Worm (Caenorhabditis elegans) whole organism, young adult: ENCODE measurements around the gene chd-3.

Source experiments
- C17E4.6 ChIP-seq: fragments of 200-800 bp; sonication (Bioruptor generic); IDR thresholded peaks from 2 replicates; pipeline ENCODE4 v1.3.6; 2022; ENCODE audit warnings: missing genetic modification reagents, missing genetic modification characterization, missing compliant biosample characterization
- D2030.7 ChIP-seq: fragments of 200-800 bp; sonication (Bioruptor generic); IDR thresholded peaks from 2 replicates; pipeline ENCODE4 v1.3.6; 2022; ENCODE audit warnings: missing genetic modification reagents, missing genetic modification characterization, missing compliant biosample characterization
- F22D6.2 ChIP-seq: sonication (generic microtip); optimal IDR thresholded peaks from 2 replicates; lab custom pipeline; 2016; ENCODE audit warnings: mild to moderate bottlenecking, missing genetic modification characterization, missing compliant biosample characterization
- F23B12.7 ChIP-seq: sonication (generic microtip); optimal IDR thresholded peaks from 2 replicates; lab custom pipeline; 2017; ENCODE audit warnings: missing genetic modification characterization, mild to moderate bottlenecking, missing compliant biosample characterization, antibody characterized with exemption, moderate library complexity; ENCODE audit not compliant: insufficient read depth
- F39B2.1 ChIP-seq: fragments of 200-800 bp; sonication (Bioruptor generic); IDR thresholded peaks from 2 replicates; pipeline ENCODE4 v1.3.6; 2022; ENCODE audit warnings: missing genetic modification reagents, missing genetic modification characterization, missing compliant biosample characterization
- F49E8.2 ChIP-seq: sonication (generic microtip); optimal IDR thresholded peaks from 3 replicates; lab custom pipeline; 2017; ENCODE audit warnings: missing genetic modification characterization, mild to moderate bottlenecking, missing compliant biosample characterization, antibody characterized with exemption, moderate library complexity; ENCODE audit not compliant: insufficient read depth
- K12H6.12 ChIP-seq: fragments of 200-800 bp; sonication (Bioruptor generic); optimal IDR thresholded peaks from 2 replicates; lab custom pipeline; 2018; ENCODE audit warnings: mild to moderate bottlenecking, missing genetic modification characterization, missing compliant biosample characterization
- Y95B8A.8 ChIP-seq: fragments of 200-800 bp; sonication (Bioruptor generic); IDR thresholded peaks from 2 replicates; pipeline ENCODE4 v1.3.6; 2022; ENCODE audit warnings: missing genetic modification reagents, missing genetic modification characterization, missing compliant biosample characterization
- ZK185.1 ChIP-seq: sonication (generic microtip); optimal IDR thresholded peaks from 2 replicates; lab custom pipeline; 2016; ENCODE audit warnings: mild to moderate bottlenecking, missing genetic modification characterization, missing compliant biosample characterization; ENCODE audit not compliant: poor library complexity, severe bottlenecking
- akir-1 ChIP-seq: fragments of 200-800 bp; sonication (Bioruptor generic); optimal IDR thresholded peaks from 2 replicates; lab custom pipeline; 2018; ENCODE audit warnings: mild to moderate bottlenecking, missing genetic modification characterization, moderate library complexity, missing compliant biosample characterization
- aptf-2 ChIP-seq: fragments of 200-800 bp; sonication (Bioruptor generic); conservative IDR thresholded peaks from 2 replicates; pipeline ENCODE4 v1.3.6; 2022; ENCODE audit warnings: missing genetic modification reagents, missing genetic modification characterization, missing compliant biosample characterization
- aptf-3 ChIP-seq: fragments of 200-800 bp; sonication (Bioruptor generic); IDR thresholded peaks from 2 replicates; pipeline ENCODE4 v1.3.6; 2022; ENCODE audit warnings: missing genetic modification characterization, missing compliant biosample characterization
- cebp-1 ChIP-seq, 2 experiments: fragments of 200-800 bp in 1 of 2; sonication (Bioruptor generic) in 1 of 2; sonication (generic microtip) in 1 of 2; IDR thresholded peaks in 1 of 2; optimal IDR thresholded peaks in 1 of 2; 2 replicates each; pipeline versions ENCODE4 v1.3.6 to Lab custom; 2017 to 2022; ENCODE audit warnings: missing compliant biosample characterization in 2 of 2, missing genetic modification characterization in 2 of 2, mild to moderate bottlenecking in 1 of 2, missing genetic modification reagents in 1 of 2, moderate library complexity in 1 of 2
- ceh-100 ChIP-seq: fragments of 200-800 bp; sonication (Bioruptor generic); IDR thresholded peaks from 2 replicates; pipeline ENCODE4 v1.3.6; 2022; ENCODE audit warnings: missing genetic modification reagents, missing genetic modification characterization, missing compliant biosample characterization
- ceh-58 ChIP-seq: fragments of 200-800 bp; sonication (Bioruptor generic); IDR thresholded peaks from 2 replicates; pipeline ENCODE4 v1.3.6; 2022; ENCODE audit warnings: missing genetic modification characterization, missing compliant biosample characterization
- ceh-79 ChIP-seq: sonication (generic microtip); optimal IDR thresholded peaks from 2 replicates; lab custom pipeline; 2017; ENCODE audit warnings: mild to moderate bottlenecking, missing genetic modification characterization, missing compliant biosample characterization
- ceh-91 ChIP-seq: fragments of 200-800 bp; sonication (Bioruptor generic); IDR thresholded peaks from 2 replicates; pipeline ENCODE4 v1.3.6; 2022; ENCODE audit warnings: missing genetic modification reagents, missing genetic modification characterization, missing compliant biosample characterization
- efl-1 ChIP-seq: fragments of 150-350 bp; optimal IDR thresholded peaks from 2 replicates; lab custom pipeline; 2014; ENCODE audit warnings: missing biosample characterization, missing genetic modification reagents, missing genetic modification characterization
- him-1 ChIP-seq: sonication (generic microtip); optimal IDR thresholded peaks from 2 replicates; lab custom pipeline; 2016; ENCODE audit warnings: missing genotype, missing genetic modification reagents, missing genetic modification characterization, missing compliant biosample characterization
- hlh-12 ChIP-seq: sonication (generic microtip); optimal IDR thresholded peaks from 2 replicates; lab custom pipeline; 2016; ENCODE audit warnings: missing genetic modification characterization, missing compliant biosample characterization
- hrde-1 ChIP-seq: sonication (generic microtip); optimal IDR thresholded peaks from 2 replicates; lab custom pipeline; 2016; ENCODE audit warnings: missing genetic modification characterization, mild to moderate bottlenecking, missing compliant biosample characterization, moderate library complexity, missing genotype, missing genetic modification reagents, borderline replicate concordance
- lag-1 ChIP-seq: fragments of 200-800 bp; sonication (Bioruptor generic); IDR thresholded peaks from 2 replicates; pipeline ENCODE4 v1.3.6; 2022; ENCODE audit warnings: missing genetic modification reagents, missing genetic modification characterization, missing compliant biosample characterization
- let-526 ChIP-seq: fragments of 200-800 bp; sonication (Bioruptor generic); IDR thresholded peaks from 2 replicates; pipeline ENCODE4 v1.3.6; 2022; ENCODE audit warnings: missing genetic modification reagents, missing genetic modification characterization, missing compliant biosample characterization
- lsl-1 ChIP-seq: fragments of 200-800 bp; sonication (Bioruptor generic); optimal IDR thresholded peaks from 2 replicates; lab custom pipeline; 2018; ENCODE audit warnings: mild to moderate bottlenecking, missing genetic modification characterization, moderate library complexity, missing compliant biosample characterization
- lsy-27 ChIP-seq: sonication (generic microtip); optimal IDR thresholded peaks from 2 replicates; lab custom pipeline; 2017; ENCODE audit warnings: missing genetic modification characterization, mild to moderate bottlenecking, missing compliant biosample characterization, antibody characterized with exemption, missing genotype, borderline replicate concordance; ENCODE audit not compliant: insufficient read depth
- madf-10 ChIP-seq: sonication (generic microtip); optimal IDR thresholded peaks from 2 replicates; lab custom pipeline; 2016; ENCODE audit warnings: mild to moderate bottlenecking, missing genetic modification characterization, missing compliant biosample characterization
- madf-8 ChIP-seq: fragments of 200-800 bp; sonication (Bioruptor generic); conservative IDR thresholded peaks from 2 replicates; pipeline ENCODE4 v1.3.6; 2022; ENCODE audit warnings: missing genetic modification reagents, missing genetic modification characterization, missing compliant biosample characterization
- mxl-1 ChIP-seq: sonication (generic microtip); optimal IDR thresholded peaks from 2 replicates; lab custom pipeline; 2016; ENCODE audit warnings: missing genetic modification characterization, missing compliant biosample characterization
- nfya-1 ChIP-seq: sonication (generic microtip); optimal IDR thresholded peaks from 2 replicates; lab custom pipeline; 2017; ENCODE audit warnings: antibody characterized with exemption, missing compliant biosample characterization, missing genetic modification characterization, borderline replicate concordance; ENCODE audit not compliant: insufficient read depth
- nfya-2 ChIP-seq: fragments of 200-800 bp; sonication (Bioruptor generic); IDR thresholded peaks from 2 replicates; pipeline ENCODE4 v1.3.6; 2022; ENCODE audit warnings: missing genetic modification reagents, missing genetic modification characterization, missing compliant biosample characterization
- nfyb-1 ChIP-seq: fragments of 200-800 bp; sonication (Bioruptor generic); IDR thresholded peaks from 2 replicates; pipeline ENCODE4 v1.3.6; 2022; ENCODE audit warnings: missing genetic modification reagents, missing genetic modification characterization, missing compliant biosample characterization
- nhr-80 ChIP-seq: sonication (generic microtip); optimal IDR thresholded peaks from 2 replicates; lab custom pipeline; 2016; ENCODE audit warnings: missing genetic modification characterization, missing compliant biosample characterization
- pha-4 ChIP-seq: fragments of 150-350 bp; sonication (generic microtip); optimal IDR thresholded peaks from 2 replicates; lab custom pipeline; 2014; ENCODE audit warnings: missing biosample characterization, missing genetic modification reagents, missing genetic modification characterization
- rcor-1 ChIP-seq: fragments of 200-800 bp; sonication (Bioruptor generic); IDR thresholded peaks from 2 replicates; pipeline ENCODE4 v1.3.6; 2022; ENCODE audit warnings: missing genetic modification reagents, missing genetic modification characterization, missing compliant biosample characterization
- rec-8 ChIP-seq, 2 experiments: sonication (generic microtip); optimal IDR thresholded peaks; 2 replicates each; lab custom pipeline; 2016; ENCODE audit warnings: mild to moderate bottlenecking in 2 of 2, missing genetic modification characterization in 2 of 2, missing genetic modification reagents in 2 of 2, missing genotype in 2 of 2, missing biosample characterization in 1 of 2, missing compliant biosample characterization in 1 of 2, moderate library complexity in 1 of 2
- snpc-1.1 ChIP-seq: sonication (generic microtip); optimal IDR thresholded peaks from 2 replicates; lab custom pipeline; 2017; ENCODE audit warnings: missing genetic modification characterization, mild to moderate bottlenecking, missing compliant biosample characterization, antibody characterized with exemption, moderate library complexity, missing genotype, missing genetic modification reagents; ENCODE audit not compliant: insufficient read depth
- snpc-4 ChIP-seq, 5 experiments: fragments of 150-350 bp in 1 of 5; sonication (generic microtip) in 4 of 5; optimal IDR thresholded peaks; 2 replicates each; lab custom pipeline; 2014 to 2018; ENCODE audit warnings: missing genetic modification characterization in 5 of 5, missing biosample characterization in 3 of 5, antibody characterized with exemption in 2 of 5, mild to moderate bottlenecking in 2 of 5, missing compliant biosample characterization in 2 of 5, missing genotype in 2 of 5, moderate library complexity in 2 of 5, missing genetic modification reagents in 1 of 5
- somi-1 ChIP-seq: fragments of 200-800 bp; sonication (Bioruptor generic); optimal IDR thresholded peaks from 2 replicates; lab custom pipeline; 2018; ENCODE audit warnings: mild to moderate bottlenecking, missing genetic modification characterization, missing compliant biosample characterization
- tbx-9 ChIP-seq: sonication (generic microtip); optimal IDR thresholded peaks from 2 replicates; lab custom pipeline; 2016; ENCODE audit warnings: borderline replicate concordance, missing genetic modification characterization, inconsistent platforms, missing compliant biosample characterization
- zim-3 ChIP-seq: sonication (generic microtip); optimal IDR thresholded peaks from 2 replicates; lab custom pipeline; 2017; ENCODE audit warnings: mild to moderate bottlenecking, missing genetic modification characterization, moderate library complexity, missing compliant biosample characterization
- ztf-25 ChIP-seq: fragments of 200-800 bp; sonication (Bioruptor generic); IDR thresholded peaks from 2 replicates; pipeline ENCODE4 v1.3.6; 2022; ENCODE audit warnings: missing genetic modification reagents, missing genetic modification characterization, missing compliant biosample characterization

chd-3 gene

DNA sequence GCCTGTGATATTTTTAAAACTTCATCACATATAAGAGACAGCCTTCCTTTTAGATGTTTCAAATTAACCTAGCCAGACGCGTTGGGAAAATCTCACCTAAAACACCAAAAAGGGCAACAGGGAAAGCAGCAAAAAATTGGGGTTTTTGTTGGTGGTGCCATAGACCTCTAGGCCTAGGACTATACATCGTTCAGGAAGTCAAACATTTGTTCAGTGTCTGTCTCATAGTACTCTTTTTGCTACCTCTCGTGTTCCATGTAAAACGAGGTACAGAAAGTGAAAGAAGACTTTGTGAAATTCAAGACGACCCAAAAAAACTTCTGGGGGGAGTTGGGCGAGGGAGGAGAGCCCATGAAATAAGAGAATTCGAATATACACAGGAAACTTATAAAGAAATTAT is 23.3 kb downstream of the chd-3 start:
- TF ChIP-seq ceh-79 (tag; lab: Kevin White, UChicago), result no peak
- no peak for TF ChIP-seq pha-4 (tag; lab: Kevin White, UChicago)
- TF ChIP-seq lag-1 (GFP tag; lab: Robert Waterston, UW), result 0 out of 2 replicates have a peak, but pooled peaks have one; percentile 15
- no peak for TF ChIP-seq C17E4.6 (GFP tag; lab: Robert Waterston, UW)
- TF ChIP-seq nfya-1, result no peak
- TF ChIP-seq F23B12.7 (tag; lab: Kevin White, UChicago), result no peak
- TF ChIP-seq somi-1 (GFP tag; lab: Kevin White, UChicago), result no peak
- no peak for TF ChIP-seq lsl-1 (GFP tag; lab: Kevin White, UChicago)

- TF ChIP-seq D2030.7 (GFP tag; lab: Robert Waterston, UW), result no peak
- no peak for TF ChIP-seq madf-8 (GFP tag; lab: Robert Waterston, UW)
- TF ChIP-seq let-526 (GFP tag; lab: Robert Waterston, UW), result no peak
- TF ChIP-seq K12H6.12 (tag; lab: Kevin White, UChicago), result no peak
- no peak for TF ChIP-seq C17E4.6 (GFP tag; lab: Robert Waterston, UW)
- TF ChIP-seq F39B2.1 (GFP tag; lab: Robert Waterston, UW), result no peak
- no peak for TF ChIP-seq madf-10 (tag; lab: Kevin White, UChicago)
- TF ChIP-seq hrde-1, result no peak
- TF ChIP-seq lsy-27 (tag; lab: Kevin White, UChicago), result no peak
- TF ChIP-seq nfyb-1, result no peak
Observed at ce11 chrX:12827741-12828408, 24.5 kb downstream of the chd-3 start.

ce11 chrX:12826782-12827181 is 25.6 kb downstream of the chd-3 start:
- TF ChIP-seq rcor-1, result no peak
- TF ChIP-seq nhr-80, result no peak
- TF ChIP-seq cebp-1 (GFP tag; IDR thresholded peaks at IDR 0.05; lab: Robert Waterston, UW), result no peak
- no peak for TF ChIP-seq cebp-1 (tag; optimal IDR thresholded peaks at IDR 0.05; lab: Kevin White, UChicago)
- no peak for TF ChIP-seq tbx-9
- no peak for TF ChIP-seq hlh-12 (tag; lab: Kevin White, UChicago)
- no peak for TF ChIP-seq ceh-91
- no peak for TF ChIP-seq ztf-25 (GFP tag; lab: Robert Waterston, UW)
- no peak for TF ChIP-seq zim-3
- no peak for TF ChIP-seq efl-1 (GFP tag; lab: Kevin White, UChicago)
- no peak for TF ChIP-seq aptf-2 (GFP tag; lab: Robert Waterston, UW)
- TF ChIP-seq nfya-2 (GFP tag; lab: Robert Waterston, UW), result no peak
- no peak for TF ChIP-seq ceh-58 (GFP tag; lab: Robert Waterston, UW)

DNA sequence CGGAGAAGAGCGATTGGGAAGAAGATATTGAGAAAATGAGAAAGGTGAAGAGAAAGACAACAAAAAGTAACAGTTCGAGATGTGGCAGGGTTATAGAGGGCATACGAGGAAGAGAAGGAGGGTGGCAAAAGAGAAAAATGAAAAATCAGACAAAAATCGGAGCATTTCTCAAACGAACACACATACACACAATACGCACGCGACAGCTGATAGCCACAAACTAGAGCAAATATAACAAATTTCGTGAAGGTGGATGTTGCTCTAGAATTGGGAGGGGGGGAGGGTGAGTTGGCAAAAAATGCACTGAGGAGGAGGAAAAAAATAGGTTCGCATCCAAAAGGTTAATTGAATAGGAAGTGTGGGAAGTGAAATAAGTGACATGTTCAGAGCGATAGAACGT is 27.2 kb downstream of the chd-3 start:
- no peak for TF ChIP-seq snpc-1.1 (tag; lab: Kevin White, UChicago)
- TF ChIP-seq efl-1 (GFP tag; lab: Kevin White, UChicago), result no peak
- TF ChIP-seq lag-1 (GFP tag; lab: Robert Waterston, UW), result no peak
- TF ChIP-seq akir-1, result no peak
- TF ChIP-seq snpc-4 (GFP tag; optimal IDR thresholded peaks at IDR 0.05; lab: Kevin White, UChicago), result no peak
- TF ChIP-seq snpc-4 (tag; optimal IDR thresholded peaks at IDR 0.05; lab: Kevin White, UChicago), result no peak
- no peak for TF ChIP-seq ZK185.1
- no peak for TF ChIP-seq madf-8 (GFP tag; lab: Robert Waterston, UW)
- no peak for TF ChIP-seq F49E8.2 (tag; lab: Kevin White, UChicago)
- no peak for TF ChIP-seq rec-8 (tag; optimal IDR thresholded peaks at IDR 0.05; lab: Kevin White, UChicago)
- TF ChIP-seq Y95B8A.8 (GFP tag; lab: Robert Waterston, UW), result no peak
- no peak for TF ChIP-seq him-1 (tag; lab: Kevin White, UChicago)
- TF ChIP-seq ztf-25 (GFP tag; lab: Robert Waterston, UW), result no peak
- TF ChIP-seq ceh-100 (GFP tag; lab: Robert Waterston, UW), result no peak
- no peak for TF ChIP-seq D2030.7 (GFP tag; lab: Robert Waterston, UW)
- TF ChIP-seq mxl-1, result no peak
- TF ChIP-seq K12H6.12 (tag; lab: Kevin White, UChicago), result no peak
- no peak for TF ChIP-seq aptf-3 (GFP tag; lab: Robert Waterston, UW)
- no peak for TF ChIP-seq F22D6.2
